Worm (Caenorhabditis elegans): ENCODE data around the gene ZK809.8.

Gene ZK809.8

ce11 chrIV:11668001-11668400, 19.1 kb upstream of the ZK809.8 start, which contains the start of gene atg-4.2:
Gene atg-4.2 (plus strand): TSS chrIV:11668024.
- TF ChIP-seq ahr-1 (tag; optimal IDR thresholded peaks at IDR 0.05): no peak
- TF ChIP-seq ref-2 (tag; optimal IDR thresholded peaks at IDR 0.05): no peak
- TF ChIP-seq sox-2 (GFP tag; IDR thresholded peaks at IDR 0.05): no peak
- TF ChIP-seq ceh-34 (tag; optimal IDR thresholded peaks at IDR 0.05): no peak
- no peak for TF ChIP-seq pros-1 (tag; optimal IDR thresholded peaks at IDR 0.05)
- no peak for TF ChIP-seq unc-42 (tag; optimal IDR thresholded peaks at IDR 0.05)
- TF ChIP-seq ztf-16 (tag; optimal IDR thresholded peaks at IDR 0.05): no peak
- TF ChIP-seq zip-5 (tag; optimal IDR thresholded peaks at IDR 0.05): no peak
- no peak for TF ChIP-seq C08G9.2 (tag; optimal IDR thresholded peaks at IDR 0.05)
- TF ChIP-seq hlh-6 (tag; optimal IDR thresholded peaks at IDR 0.05): no peak
- TF ChIP-seq K09A11.1 (tag; optimal IDR thresholded peaks at IDR 0.05; ENCODE audit: insufficient read depth): no peak

- no peak for TF ChIP-seq syd-9 (tag; optimal IDR thresholded peaks at IDR 0.05)
- no peak for TF ChIP-seq dve-1 (tag; optimal IDR thresholded peaks at IDR 0.05)
- no peak for TF ChIP-seq dmd-4 (tag; optimal IDR thresholded peaks at IDR 0.05; ENCODE audit: borderline replicate concordance)
- no peak for TF ChIP-seq pag-3 (tag; optimal IDR thresholded peaks at IDR 0.05; ENCODE audit: borderline replicate concordance)
- TF ChIP-seq hlh-8 (tag; optimal IDR thresholded peaks at IDR 0.05): no peak
- TF ChIP-seq sox-4 (tag; optimal IDR thresholded peaks at IDR 0.05): no peak
- TF ChIP-seq zip-5 (tag; optimal IDR thresholded peaks at IDR 0.05): no peak
- no peak for TF ChIP-seq F13H6.1 (tag; optimal IDR thresholded peaks at IDR 0.05)
- no peak for TF ChIP-seq hlh-30 (tag; optimal IDR thresholded peaks at IDR 0.05; ENCODE audit: insufficient read depth)
- no peak for TF ChIP-seq sox-2 (GFP tag; IDR thresholded peaks at IDR 0.05)
- no peak for TF ChIP-seq fax-1 (tag; optimal IDR thresholded peaks at IDR 0.05)
- no peak for TF ChIP-seq eyg-1 (tag; optimal IDR thresholded peaks at IDR 0.05)
- TF ChIP-seq lin-11 (tag; optimal IDR thresholded peaks at IDR 0.05): no peak
- no peak for TF ChIP-seq elt-2 (tag; optimal IDR thresholded peaks at IDR 0.05)
- no peak for TF ChIP-seq fkh-6 (tag; optimal IDR thresholded peaks at IDR 0.05)
- TF ChIP-seq ceh-19 (GFP tag; optimal IDR thresholded peaks at IDR 0.05): no peak
- no peak for TF ChIP-seq hlh-6 (tag; optimal IDR thresholded peaks at IDR 0.05)
- no peak for TF ChIP-seq C38D4.7 (GFP tag; optimal IDR thresholded peaks at IDR 0.05)
- no peak for TF ChIP-seq unc-3 (GFP tag; conservative IDR thresholded peaks at IDR 0.05)
- TF ChIP-seq unc-3 (tag; optimal IDR thresholded peaks at IDR 0.05): no peak
- TF ChIP-seq ahr-1 (tag; optimal IDR thresholded peaks at IDR 0.05): no peak
Measured at ce11 chrIV:11665010-11665409, 16.1 kb upstream of the ZK809.8 start, which contains the start of gene ZK809.9. Gene ZK809.9 (plus strand): TSS chrIV:11665310.

- TF ChIP-seq nfya-1 (tag; optimal IDR thresholded peaks at IDR 0.05) (no peak), ceh-34 (tag; optimal IDR thresholded peaks at IDR 0.05) (no peak), ztf-16 (tag; optimal IDR thresholded peaks at IDR 0.05) (no peak), dmd-4 (tag; optimal IDR thresholded peaks at IDR 0.05; ENCODE audit: borderline replicate concordance) (no peak), ceh-31 (tag; optimal IDR thresholded peaks at IDR 0.05) (no peak), ref-2 (tag; optimal IDR thresholded peaks at IDR 0.05) (no peak), ahr-1 (tag; optimal IDR thresholded peaks at IDR 0.05) (no peak), ama-1 (optimal IDR thresholded peaks at IDR 0.05) (no peak), ceh-6 (GFP tag; optimal IDR thresholded peaks at IDR 0.05) (no peak), ceh-2 (tag; optimal IDR thresholded peaks at IDR 0.05) (no peak), F13H6.1 (tag; optimal IDR thresholded peaks at IDR 0.05) (no peak), nhr-232 (tag; optimal IDR thresholded peaks at IDR 0.05) (no peak), ceh-30 (tag; optimal IDR thresholded peaks at IDR 0.05) (no peak), tbx-2 (tag; optimal IDR thresholded peaks at IDR 0.05) (no peak), fkh-6 (tag; optimal IDR thresholded peaks at IDR 0.05) (no peak), pax-1 (tag; optimal IDR thresholded peaks at IDR 0.05) (no peak), lin-11 (tag; optimal IDR thresholded peaks at IDR 0.05) (no peak)
Measured at ce11 chrIV:11659794-11660312, 11.0 kb upstream of the ZK809.8 start, which contains the start of gene ZK792.1. Gene ZK792.1 (plus strand): TSS chrIV:11659844.

Data from whole organism, late embryonic.